Worm (Caenorhabditis elegans) whole organism, L4/young adult: ENCODE results near the gene srt-28.

ENCODE experiments used
- W03F9.2 ChIP-seq: fragments of 150-350 bp; optimal IDR thresholded peaks from 2 replicates; lab custom pipeline; 2014; ENCODE audit warnings: missing biosample characterization, missing genetic modification characterization
- him-1 ChIP-seq: sonication (generic microtip); optimal IDR thresholded peaks from 2 replicates; lab custom pipeline; 2016; ENCODE audit warnings: missing genotype, missing genetic modification reagents, missing genetic modification characterization, missing compliant biosample characterization

DNA sequence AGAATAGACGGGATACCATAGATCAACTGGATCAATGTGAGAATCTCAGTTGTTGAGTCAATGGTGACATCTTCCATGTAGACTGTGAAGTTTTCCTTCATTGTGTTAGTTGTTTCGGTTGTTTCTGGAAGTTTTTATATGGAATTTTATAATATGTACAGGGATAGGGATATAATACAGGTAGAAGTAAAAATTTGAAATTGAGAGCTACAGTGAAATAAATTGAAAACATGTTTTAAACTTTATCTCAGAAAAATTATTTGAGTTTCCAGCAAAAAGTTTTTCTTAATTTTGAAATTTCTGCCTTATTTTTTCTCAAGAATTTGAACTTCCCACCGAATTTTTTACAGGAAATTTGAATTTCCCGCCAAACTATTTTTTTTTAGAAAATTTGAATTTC is 28.9 kb upstream of the srt-28 start, which contains the start of gene srg-62:
- no peak for TF ChIP-seq W03F9.2 (tag; lab: Kevin White, UChicago)
- TF ChIP-seq him-1 (tag; lab: Kevin White, UChicago) = no peak
